Worm (Caenorhabditis elegans): ENCODE results near the gene lgx-1.

DNA sequence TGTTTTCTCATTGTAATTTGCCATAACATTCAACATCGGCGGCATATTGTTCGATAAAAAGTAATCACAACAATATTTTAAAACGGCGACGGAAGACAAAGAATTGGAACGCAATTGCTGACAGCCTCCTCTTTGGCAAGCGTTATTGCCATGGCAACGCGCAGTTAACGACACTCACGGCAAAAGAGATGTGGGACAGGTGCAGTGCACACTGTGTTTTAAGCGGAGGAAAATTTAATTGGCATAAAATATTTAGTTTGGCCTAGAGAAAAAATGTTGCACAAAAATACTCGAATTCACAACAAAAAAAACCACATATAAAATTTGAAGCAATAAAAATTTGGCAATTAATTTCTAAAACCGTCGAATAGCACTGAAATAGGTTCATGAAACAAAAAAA lies 14.3 kb upstream of the lgx-1 start, which contains the start of gene ifta-1:
- TF ChIP-seq tab-1 (GFP tag; IDR thresholded peaks at IDR 0.05) (no peak), klf-2 (GFP tag; conservative IDR thresholded peaks at IDR 0.05) (no peak), ztf-29 (GFP tag; IDR thresholded peaks at IDR 0.05) (no peak), T22C8.4 (GFP tag; IDR thresholded peaks at IDR 0.05) (no peak)
